Worm (Caenorhabditis elegans): ENCODE results near the gene Y44A6B.3.

DNA sequence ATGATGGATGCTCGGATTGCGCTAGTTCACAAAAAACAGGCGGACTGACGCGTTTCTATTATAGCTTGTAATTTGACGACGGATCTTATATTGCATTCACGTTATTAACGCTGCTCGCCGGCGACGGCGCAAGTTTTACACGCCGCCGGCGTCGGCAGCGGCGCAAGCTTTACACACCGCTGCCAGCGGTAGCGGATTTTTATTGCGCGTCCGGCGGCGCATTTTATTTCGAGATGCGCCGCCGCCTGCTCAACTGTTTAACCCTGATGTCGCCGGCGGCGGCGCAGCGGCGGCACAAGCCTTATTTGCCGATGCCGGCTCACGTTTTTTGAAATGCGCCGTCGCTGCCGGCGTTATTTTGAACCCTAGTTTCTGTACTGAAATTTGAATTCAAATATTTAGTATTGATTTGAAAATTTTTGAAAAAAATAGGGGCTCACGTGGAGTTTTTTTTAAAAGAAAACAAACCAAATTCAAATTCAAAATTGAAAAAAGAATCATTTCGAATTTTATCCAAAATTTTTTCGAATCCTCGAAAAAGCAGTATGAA lies 33.6 kb downstream of the Y44A6B.3 start, which contains the start of gene ttr-57:
- TF ChIP-seq pha-4 (tag; optimal IDR thresholded peaks at IDR 0.05) (no peak), nhr-11 (tag; optimal IDR thresholded peaks at IDR 0.05) (no peak), eyg-1 (tag; optimal IDR thresholded peaks at IDR 0.05) (no peak), madf-2 (tag; optimal IDR thresholded peaks at IDR 0.05) (no peak), rnt-1 (tag; optimal IDR thresholded peaks at IDR 0.05) (no peak), pqm-1 (tag; optimal IDR thresholded peaks at IDR 0.05) (no peak), pat-9 (tag; optimal IDR thresholded peaks at IDR 0.05) (no peak), ceh-9 (tag; optimal IDR thresholded peaks at IDR 0.05) (no peak), elt-2 (tag; optimal IDR thresholded peaks at IDR 0.05) (no peak), ceh-19 (GFP tag; optimal IDR thresholded peaks at IDR 0.05) (no peak)
